Worm (Caenorhabditis elegans) whole organism, L4 larva: ENCODE measurements around the gene F25G6.9.

Experiments used
- F10B5.3 ChIP-seq: sonication (generic microtip); optimal IDR thresholded peaks from 2 replicates; lab custom pipeline; 2016; ENCODE audit warnings: mild to moderate bottlenecking, missing genetic modification characterization, missing compliant biosample characterization
- F37D6.2 ChIP-seq: sonication (generic microtip); optimal IDR thresholded peaks from 2 replicates; lab custom pipeline; 2016; ENCODE audit warnings: mild to moderate bottlenecking, missing genetic modification characterization, missing compliant biosample characterization
- T20F7.1 ChIP-seq: fragments of 200-800 bp; sonication (Bioruptor generic); optimal IDR thresholded peaks from 2 replicates; lab custom pipeline; 2018; ENCODE audit warnings: mild to moderate bottlenecking, missing genetic modification characterization, missing compliant biosample characterization
- Y48G9A.11 ChIP-seq: fragments of 200-800 bp; sonication (Bioruptor generic); IDR thresholded peaks from 2 replicates; pipeline ENCODE4 v1.3.6; 2022; ENCODE audit warnings: missing genetic modification reagents, missing genetic modification characterization, missing compliant biosample characterization
- Y5F2A.4 ChIP-seq: fragments of 200-800 bp; sonication (Bioruptor generic); optimal IDR thresholded peaks from 2 replicates; lab custom pipeline; 2018; ENCODE audit warnings: mild to moderate bottlenecking, missing genetic modification characterization, missing compliant biosample characterization
- ZK546.5 ChIP-seq, 2 experiments: sonication (generic microtip); optimal IDR thresholded peaks; 2 replicates each; lab custom pipeline; 2017; ENCODE audit warnings: missing biosample characterization in 2 of 2, missing genetic modification characterization in 2 of 2
- aly-2 ChIP-seq: sonication (generic microtip); optimal IDR thresholded peaks from 2 replicates; lab custom pipeline; 2018; ENCODE audit warnings: missing biosample characterization, missing genetic modification characterization
- ama-1 ChIP-seq: fragments of 150-350 bp; optimal IDR thresholded peaks from 2 replicates; lab custom pipeline; 2014; ENCODE audit warnings: inconsistent platforms, mixed read lengths
- attf-4 ChIP-seq: sonication (generic microtip); optimal IDR thresholded peaks from 3 replicates; lab custom pipeline; 2017; ENCODE audit warnings: missing biosample characterization, missing genetic modification characterization
- ceh-28 ChIP-seq: fragments of 150-350 bp; optimal IDR thresholded peaks from 2 replicates; lab custom pipeline; 2014; ENCODE audit warnings: missing biosample characterization, missing genetic modification reagents, missing genetic modification characterization
- ceh-32 ChIP-seq: sonication (generic microtip); optimal IDR thresholded peaks from 2 replicates; lab custom pipeline; 2016; ENCODE audit warnings: mild to moderate bottlenecking, missing genetic modification characterization, missing compliant biosample characterization; ENCODE audit not compliant: poor library complexity
- ceh-82 ChIP-seq: sonication (generic microtip); optimal IDR thresholded peaks from 2 replicates; lab custom pipeline; 2017; ENCODE audit warnings: missing biosample characterization, missing genetic modification characterization
- ces-1 ChIP-seq: fragments of 150-350 bp; sonication (generic microtip); optimal IDR thresholded peaks from 4 replicates; lab custom pipeline; 2014; ENCODE audit warnings: missing biosample characterization, missing genetic modification reagents, missing genetic modification characterization
- cey-2 ChIP-seq: sonication (generic microtip); optimal IDR thresholded peaks from 3 replicates; lab custom pipeline; 2017; ENCODE audit warnings: missing genetic modification characterization, mild to moderate bottlenecking, missing compliant biosample characterization, antibody characterized with exemption, borderline replicate concordance; ENCODE audit not compliant: insufficient read depth
- ctbp-1 ChIP-seq: fragments of 200-800 bp; sonication (Bioruptor generic); IDR thresholded peaks from 2 replicates; pipeline ENCODE4 v1.3.6; 2022; ENCODE audit warnings: missing genetic modification reagents, missing genetic modification characterization, missing compliant biosample characterization
- daf-12 ChIP-seq: fragments of 150-350 bp; optimal IDR thresholded peaks from 2 replicates; lab custom pipeline; 2014; ENCODE audit warnings: missing biosample characterization, missing genetic modification reagents, missing genetic modification characterization
- daf-8 ChIP-seq: fragments of 200-800 bp; sonication (Bioruptor generic); IDR thresholded peaks from 2 replicates; pipeline ENCODE4 v1.3.6; 2022; ENCODE audit warnings: missing genetic modification characterization, missing compliant biosample characterization
- dmd-6 ChIP-seq: fragments of 200-800 bp; sonication (Bioruptor generic); IDR thresholded peaks from 2 replicates; pipeline ENCODE4 v1.3.6; 2022; ENCODE audit warnings: missing genetic modification reagents, missing genetic modification characterization, missing compliant biosample characterization
- dmd-8 ChIP-seq: fragments of 200-800 bp; sonication (Bioruptor generic); IDR thresholded peaks from 2 replicates; pipeline ENCODE4 v1.3.6; 2022; ENCODE audit warnings: missing genetic modification characterization, missing compliant biosample characterization
- dmd-9 ChIP-seq: fragments of 200-800 bp; sonication (Bioruptor generic); IDR thresholded peaks from 2 replicates; pipeline ENCODE4 v1.3.6; 2022; ENCODE audit warnings: missing genetic modification reagents, missing genetic modification characterization, missing compliant biosample characterization
- dpl-1 ChIP-seq: fragments of 150-350 bp; optimal IDR thresholded peaks from 2 replicates; lab custom pipeline; 2014; ENCODE audit warnings: missing biosample characterization, missing genetic modification reagents, missing genetic modification characterization
- duxl-1 ChIP-seq: sonication (generic microtip); optimal IDR thresholded peaks from 2 replicates; lab custom pipeline; 2016; ENCODE audit warnings: mild to moderate bottlenecking, missing genetic modification characterization, moderate library complexity, missing compliant biosample characterization; ENCODE audit not compliant: poor library complexity
- fkh-10 ChIP-seq: fragments of 150-350 bp; optimal IDR thresholded peaks from 2 replicates; lab custom pipeline; 2014; ENCODE audit warnings: missing biosample characterization, missing genetic modification reagents, missing genetic modification characterization
- hif-1 ChIP-seq, 2 experiments: sonication (generic microtip); optimal IDR thresholded peaks; 2 replicates each; lab custom pipeline; 2016 to 2017; ENCODE audit warnings: missing compliant biosample characterization in 2 of 2, missing genetic modification characterization in 2 of 2, missing genetic modification reagents in 2 of 2, missing genotype in 2 of 2, mild to moderate bottlenecking in 1 of 2
- hlh-11 ChIP-seq: fragments of 200-800 bp; sonication (Bioruptor generic); optimal IDR thresholded peaks from 2 replicates; lab custom pipeline; 2018; ENCODE audit warnings: mild to moderate bottlenecking, missing genetic modification characterization, missing compliant biosample characterization
- hmg-1.1 ChIP-seq: fragments of 200-800 bp; sonication (Bioruptor generic); IDR thresholded peaks from 2 replicates; pipeline ENCODE4 v1.3.6; 2022; ENCODE audit warnings: missing genetic modification reagents, missing genetic modification characterization, missing compliant biosample characterization
- jun-1 ChIP-seq: fragments of 150-350 bp; optimal IDR thresholded peaks from 2 replicates; lab custom pipeline; 2014; ENCODE audit warnings: missing biosample characterization, missing genetic modification reagents, missing genetic modification characterization
- lim-7 ChIP-seq: fragments of 200-800 bp; sonication (Bioruptor generic); IDR thresholded peaks from 2 replicates; pipeline ENCODE4 v1.3.6; 2022; ENCODE audit warnings: missing genetic modification characterization, missing compliant biosample characterization
- lin-1 ChIP-seq: fragments of 200-800 bp; sonication (Bioruptor generic); IDR thresholded peaks from 2 replicates; pipeline ENCODE4 v1.3.6; 2022; ENCODE audit warnings: missing genetic modification reagents, missing genetic modification characterization, missing compliant biosample characterization
- lin-15B ChIP-seq: fragments of 150-350 bp; sonication (generic microtip); optimal IDR thresholded peaks from 3 replicates; lab custom pipeline; 2014; ENCODE audit warnings: missing biosample characterization, missing genetic modification characterization
- lin-38 ChIP-seq: fragments of 200-800 bp; sonication (Bioruptor generic); IDR thresholded peaks from 2 replicates; pipeline ENCODE4 v1.3.6; 2022; ENCODE audit warnings: missing genetic modification reagents, missing genetic modification characterization, missing compliant biosample characterization
- lir-3 ChIP-seq: sonication (generic microtip); optimal IDR thresholded peaks from 2 replicates; lab custom pipeline; 2016; ENCODE audit warnings: mild to moderate bottlenecking, missing genetic modification characterization, missing compliant biosample characterization
- madf-5 ChIP-seq, 2 experiments: fragments of 200-800 bp; sonication (Bioruptor generic); IDR thresholded peaks; 2 replicates each; pipeline ENCODE4 v1.3.6; 2022; ENCODE audit warnings: missing compliant biosample characterization in 2 of 2, missing genetic modification characterization in 2 of 2
- mep-1 ChIP-seq: fragments of 150-350 bp; sonication (generic microtip); optimal IDR thresholded peaks from 3 replicates; lab custom pipeline; 2014; ENCODE audit warnings: missing biosample characterization, missing genetic modification characterization
- nhr-10 ChIP-seq: fragments of 150-350 bp; optimal IDR thresholded peaks from 2 replicates; lab custom pipeline; 2014; ENCODE audit warnings: missing biosample characterization, missing genetic modification characterization
- nhr-11 ChIP-seq: fragments of 150-350 bp; optimal IDR thresholded peaks from 2 replicates; lab custom pipeline; 2014; ENCODE audit warnings: missing biosample characterization, missing genetic modification characterization
- nhr-28 ChIP-seq: fragments of 150-350 bp; optimal IDR thresholded peaks from 2 replicates; lab custom pipeline; 2014; ENCODE audit warnings: missing biosample characterization, missing genetic modification characterization
- nhr-41 ChIP-seq: fragments of 200-800 bp; sonication (Bioruptor generic); IDR thresholded peaks from 2 replicates; pipeline ENCODE4 v1.3.6; 2022; ENCODE audit warnings: missing genetic modification reagents, missing genetic modification characterization, missing compliant biosample characterization
- nhr-42 ChIP-seq: fragments of 200-800 bp; sonication (Bioruptor generic); IDR thresholded peaks from 2 replicates; pipeline ENCODE4 v1.3.6; 2022; ENCODE audit warnings: missing genetic modification characterization, missing compliant biosample characterization
- nhr-76 ChIP-seq: fragments of 150-350 bp; optimal IDR thresholded peaks from 2 replicates; lab custom pipeline; 2014; ENCODE audit warnings: missing biosample characterization, missing genetic modification characterization
- pha-4 ChIP-seq, 2 experiments: fragments of 150-350 bp in 1 of 2; fragments of 200-800 bp in 1 of 2; sonication (Bioruptor generic) in 1 of 2; IDR thresholded peaks in 1 of 2; optimal IDR thresholded peaks in 1 of 2; 2 replicates each; pipeline versions ENCODE4 v1.3.6 to Lab custom; 2014 to 2022; ENCODE audit warnings: missing genetic modification characterization in 2 of 2, missing genetic modification reagents in 2 of 2, missing biosample characterization in 1 of 2, missing compliant biosample characterization in 1 of 2
- snpc-4 ChIP-seq: fragments of 150-350 bp; optimal IDR thresholded peaks from 2 replicates; lab custom pipeline; 2014; ENCODE audit warnings: missing biosample characterization, missing genetic modification characterization
- spr-1 ChIP-seq: sonication (generic microtip); optimal IDR thresholded peaks from 2 replicates; lab custom pipeline; 2016; ENCODE audit warnings: mild to moderate bottlenecking, missing genetic modification characterization, missing compliant biosample characterization
- tra-1 ChIP-seq: fragments of 200-800 bp; sonication (Bioruptor generic); IDR thresholded peaks from 2 replicates; pipeline ENCODE4 v1.3.6; 2022; ENCODE audit warnings: missing genetic modification reagents, missing genetic modification characterization, missing compliant biosample characterization
- unc-130 ChIP-seq: sonication (generic microtip); optimal IDR thresholded peaks from 2 replicates; lab custom pipeline; 2016; ENCODE audit warnings: missing genetic modification reagents, missing genetic modification characterization, missing compliant biosample characterization
- vab-7 ChIP-seq: fragments of 200-800 bp; sonication (Bioruptor generic); IDR thresholded peaks from 2 replicates; pipeline ENCODE4 v1.3.6; 2022; ENCODE audit warnings: missing genetic modification reagents, missing genetic modification characterization, missing compliant biosample characterization

Gene F25G6.9

DNA sequence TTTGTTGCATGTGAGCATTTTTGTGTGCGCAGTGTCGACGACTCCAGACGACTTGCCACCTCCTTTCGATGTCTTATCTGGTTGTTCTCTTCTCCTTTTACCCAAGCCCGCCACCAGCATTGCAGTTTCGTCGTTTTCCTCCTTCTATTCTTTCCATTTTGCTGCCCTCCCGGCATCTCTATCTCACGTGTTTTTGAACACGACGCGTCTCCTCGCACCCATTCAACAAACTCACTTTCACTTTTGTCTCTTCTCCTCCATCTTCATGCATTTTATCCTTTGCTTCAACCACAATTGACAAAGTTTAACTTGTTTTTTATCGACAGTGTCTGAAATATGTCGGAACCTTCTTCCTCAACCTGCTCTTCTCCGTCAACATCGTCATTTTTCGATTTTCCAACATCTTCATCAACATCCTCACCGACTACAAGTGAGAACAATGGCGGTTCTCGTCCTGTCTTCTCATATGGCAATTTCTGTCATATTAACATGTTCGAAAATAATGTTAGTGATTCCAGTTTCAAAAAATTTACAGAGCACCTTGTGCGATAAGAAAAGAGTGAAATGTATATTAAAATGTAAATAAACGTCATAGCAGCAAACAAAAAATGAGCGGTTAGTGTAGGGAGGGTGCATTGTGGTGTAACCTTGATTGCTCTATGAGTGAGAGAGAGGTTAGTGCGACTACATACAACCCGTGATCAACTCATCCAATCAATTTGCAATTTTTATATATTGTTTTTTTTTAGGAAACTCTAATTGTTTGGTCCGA lies 41.0 kb upstream of the F25G6.9 start, which contains the start of gene fip-4 (continued):
- TF ChIP-seq ama-1 (peak; percentile 76), ces-1 (no peak), duxl-1 (tag; lab: Kevin White, UChicago) (no peak), nhr-42 (GFP tag; lab: Robert Waterston, UW) (no peak), hlh-11 (peak; percentile 45), nhr-41 (GFP tag; lab: Robert Waterston, UW) (peak; percentile 57; the same call in 1 of the 2 replicates), nhr-28 (tag; lab: Kevin White, UChicago) (peak; percentile 82), mep-1 (peak; percentile 26), attf-4 (tag; lab: Kevin White, UChicago) (no peak), ceh-32 (tag; lab: Kevin White, UChicago) (no peak), hmg-1.1 (GFP tag; lab: Robert Waterston, UW) (peak; percentile 48), lin-1 (GFP tag; lab: Robert Waterston, UW) (no peak), dmd-6 (GFP tag; lab: Robert Waterston, UW) (peak; percentile 60), cey-2 (tag; lab: Kevin White, UChicago) (peak; percentile 12)

DNA sequence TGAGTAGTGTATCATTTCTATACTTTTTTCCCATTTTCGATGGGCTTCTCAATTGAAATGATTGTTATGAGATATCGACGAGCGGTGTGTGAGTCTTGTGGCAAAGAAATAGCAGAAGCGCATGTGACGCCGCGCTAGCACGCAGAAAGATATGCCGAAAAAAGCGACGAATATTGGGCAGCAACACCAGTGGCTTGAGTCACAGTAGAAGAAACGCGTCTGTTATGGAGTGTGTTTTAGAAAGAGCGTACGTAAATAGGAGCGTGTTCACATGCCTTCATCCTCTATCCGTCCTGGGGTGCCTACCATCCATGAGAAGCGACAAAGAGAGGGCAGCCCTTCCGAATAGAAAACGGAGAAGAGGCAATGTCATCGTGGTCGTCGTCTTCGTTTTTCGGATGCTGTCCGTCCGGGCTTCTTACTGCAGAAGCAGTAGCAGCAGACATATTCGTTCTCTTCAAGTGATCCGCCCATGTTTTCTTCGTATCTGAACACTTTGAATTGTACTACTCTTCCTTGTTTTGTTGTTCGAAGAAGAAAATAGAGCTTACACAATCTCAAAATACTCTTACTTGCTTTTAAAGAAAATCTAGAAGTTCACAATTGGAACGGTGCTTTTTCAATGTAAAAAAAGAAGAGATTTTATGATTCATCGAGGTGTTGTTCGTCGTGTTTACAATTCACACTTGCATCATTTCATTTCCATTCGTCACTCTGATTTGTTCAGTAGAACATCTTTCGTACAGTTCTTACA lies 40.2 kb upstream of the F25G6.9 start:
- TF ChIP-seq Y48G9A.11 (GFP tag; lab: Robert Waterston, UW) (no peak), Y5F2A.4 (GFP tag; lab: Kevin White, UChicago) (no peak), ZK546.5 (tag; optimal IDR thresholded peaks at IDR 0.05; lab: Kevin White, UChicago) (no peak), daf-8 (GFP tag; lab: Robert Waterston, UW) (no peak), mep-1 (peak; percentile 30), F10B5.3 (tag; lab: Kevin White, UChicago) (no peak), ctbp-1 (GFP tag; lab: Robert Waterston, UW) (0 out of 2 replicates have a peak, but pooled peaks have one; percentile 52), daf-12 (tag; lab: Kevin White, UChicago) (no peak), vab-7 (GFP tag; lab: Robert Waterston, UW) (no peak), nhr-11 (no peak), dmd-9 (GFP tag; lab: Robert Waterston, UW) (no peak), tra-1 (GFP tag; lab: Robert Waterston, UW) (no peak), lir-3 (tag; lab: Kevin White, UChicago) (no peak), spr-1 (no peak), hmg-1.1 (GFP tag; lab: Robert Waterston, UW) (no peak), nhr-76 (no peak), fkh-10 (GFP tag; lab: Kevin White, UChicago) (no peak), unc-130 (no peak), aly-2 (tag; lab: Kevin White, UChicago) (no peak), F37D6.2 (tag; lab: Kevin White, UChicago) (no peak), ceh-82 (tag; lab: Kevin White, UChicago) (no peak), duxl-1 (tag; lab: Kevin White, UChicago) (no peak), lin-15B (tag; lab: Kevin White, UChicago) (no peak), T20F7.1 (no peak), snpc-4 (no peak), lim-7 (GFP tag; lab: Robert Waterston, UW) (no peak), dmd-8 (no peak), nhr-10 (tag; lab: Kevin White, UChicago) (no peak), pha-4 (GFP tag; IDR thresholded peaks at IDR 0.05; lab: Robert Waterston, UW) (no peak), pha-4 (tag; optimal IDR thresholded peaks at IDR 0.05; lab: Kevin White, UChicago) (no peak), hif-1 (tag; optimal IDR thresholded peaks at IDR 0.05; lab: Kevin White, UChicago) (no peak), lin-38 (GFP tag; lab: Robert Waterston, UW) (peak; percentile 15; the same call in 1 of the 2 replicates), dpl-1 (GFP tag; lab: Kevin White, UChicago) (no peak), ceh-28 (tag; lab: Kevin White, UChicago) (no peak), jun-1 (tag; lab: Kevin White, UChicago) (no peak), hlh-11 (peak; percentile 59), ceh-32 (tag; lab: Kevin White, UChicago) (no peak), nhr-28 (tag; lab: Kevin White, UChicago) (peak; percentile 33), madf-5 (GFP tag; IDR thresholded peaks at IDR 0.05; lab: Robert Waterston, UW) (no peak)
